Worm (Caenorhabditis elegans): ENCODE measurements around the gene fbxb-49.

ce11 chrII:1605010-1605409 lies 36.7 kb downstream of the fbxb-49 start:
- no peak for TF ChIP-seq R02D3.7 (tag; optimal IDR thresholded peaks at IDR 0.05)
- TF ChIP-seq ceh-16 (tag; optimal IDR thresholded peaks at IDR 0.05), result no peak
- no peak for TF ChIP-seq nhr-23 (tag; optimal IDR thresholded peaks at IDR 0.05)
- TF ChIP-seq lin-13 (GFP tag; optimal IDR thresholded peaks at IDR 0.05), result no peak
- no peak for TF ChIP-seq elt-3 (tag; optimal IDR thresholded peaks at IDR 0.05)
- no peak for TF ChIP-seq skn-1 (tag; optimal IDR thresholded peaks at IDR 0.05)
- TF ChIP-seq nhr-6 (tag; optimal IDR thresholded peaks at IDR 0.05), result no peak
- no peak for TF ChIP-seq snpc-4 (tag; optimal IDR thresholded peaks at IDR 0.05)
- TF ChIP-seq mbf-1 (tag; optimal IDR thresholded peaks at IDR 0.05), result no peak
- no peak for TF ChIP-seq C34F6.9 (tag; optimal IDR thresholded peaks at IDR 0.05)

Measured in whole organism, L2 larva.